Fruit fly (Drosophila melanogaster): Measurements from ENCODE around the gene Pak.

Pak gene

dm6 chr3R:6352436-6352835 is 1.7 kb downstream of the Pak start:
- TF ChIP-seq dl (GFP tag; optimal IDR thresholded peaks at IDR 0.05; ENCODE audit: insufficient read depth in 1 of 2, partially characterized antibody in 2 of 2) (no peak), lola (GFP tag; optimal IDR thresholded peaks at IDR 0.05) (no peak), rgr (GFP tag; optimal IDR thresholded peaks at IDR 0.05) (no peak), HLH106 (tag; optimal IDR thresholded peaks at IDR 0.05) (no peak)

- peak in 1 of 2 experiments; percentile 40 for TF ChIP-seq dl (GFP tag; optimal IDR thresholded peaks at IDR 0.05; ENCODE audit: insufficient read depth in 1 of 2, partially characterized antibody in 2 of 2)
- peak; percentile 14 for TF ChIP-seq h (GFP tag; optimal IDR thresholded peaks at IDR 0.05)
- TF ChIP-seq HLH106 (tag; optimal IDR thresholded peaks at IDR 0.05), result peak; percentile 23
- TF ChIP-seq Hr83 (GFP tag; optimal IDR thresholded peaks at IDR 0.05; ENCODE audit: poor library complexity, severe bottlenecking), result peak; percentile 55
- TF ChIP-seq woc (GFP tag; optimal IDR thresholded peaks at IDR 0.05), result no peak
- no peak for TF ChIP-seq Myc (optimal IDR thresholded peaks at IDR 0.05)
- peak in 1 of 2 experiments; percentile 10 for TF ChIP-seq foxo (GFP tag; optimal IDR thresholded peaks at IDR 0.05)
- TF ChIP-seq dsf (GFP tag; optimal IDR thresholded peaks at IDR 0.05; ENCODE audit: borderline replicate concordance), result no peak
- peak; percentile 9 for TF ChIP-seq br (GFP tag; optimal IDR thresholded peaks at IDR 0.05)
- TF ChIP-seq Rel (GFP tag; optimal IDR thresholded peaks at IDR 0.05), result peak; percentile 28
- peak; percentile 81 for TF ChIP-seq Rel (tag; optimal IDR thresholded peaks at IDR 0.05)
- TF ChIP-seq tai (GFP tag; optimal IDR thresholded peaks at IDR 0.05), result no peak
- TF ChIP-seq dmrt93B (GFP tag; optimal IDR thresholded peaks at IDR 0.05), result no peak
- no peak for TF ChIP-seq Jra (GFP tag; optimal IDR thresholded peaks at IDR 0.05)
- TF ChIP-seq CG9705 (GFP tag; optimal IDR thresholded peaks at IDR 0.05), result no peak
Measured at dm6 chr3R:6352893-6353623, 2.4 kb downstream of the Pak start.

- TF ChIP-seq br (GFP tag; optimal IDR thresholded peaks at IDR 0.05) (peak; percentile 70), Myc (optimal IDR thresholded peaks at IDR 0.05) (no peak), sage (GFP tag; optimal IDR thresholded peaks at IDR 0.05) (peak; percentile 30), psq (GFP tag; optimal IDR thresholded peaks at IDR 0.05) (peak; percentile 91), tai (GFP tag; optimal IDR thresholded peaks at IDR 0.05) (no peak), usp (GFP tag; optimal IDR thresholded peaks at IDR 0.05) (no peak), jim (GFP tag; optimal IDR thresholded peaks at IDR 0.05) (no peak), Dfd (GFP tag; optimal IDR thresholded peaks at IDR 0.05) (no peak), h (GFP tag; optimal IDR thresholded peaks at IDR 0.05) (peak; percentile 83), CG9705 (GFP tag; optimal IDR thresholded peaks at IDR 0.05) (peak; percentile 33), Hr83 (GFP tag; optimal IDR thresholded peaks at IDR 0.05; ENCODE audit: poor library complexity, severe bottlenecking) (peak; percentile 10), sv (GFP tag; optimal IDR thresholded peaks at IDR 0.05) (peak; percentile 9), ey (GFP tag; optimal IDR thresholded peaks at IDR 0.05) (peak; percentile 78), OdsH (GFP tag; optimal IDR thresholded peaks at IDR 0.05) (peak; percentile 81), CG32264 (GFP tag; optimal IDR thresholded peaks at IDR 0.05) (no peak), Jra (GFP tag; optimal IDR thresholded peaks at IDR 0.05) (no peak), Mio (GFP tag; optimal IDR thresholded peaks at IDR 0.05) (no peak), Vsx2 (GFP tag; optimal IDR thresholded peaks at IDR 0.05; ENCODE audit: partially characterized antibody) (no peak), Abd-B (GFP tag; optimal IDR thresholded peaks at IDR 0.05) (no peak), HLH106 (tag; optimal IDR thresholded peaks at IDR 0.05) (peak; percentile 73), brk (GFP tag; optimal IDR thresholded peaks at IDR 0.05) (peak; percentile 69), dmrt93B (GFP tag; optimal IDR thresholded peaks at IDR 0.05) (no peak), pan (optimal IDR thresholded peaks at IDR 0.05) (no peak), rgr (GFP tag; optimal IDR thresholded peaks at IDR 0.05) (peak; percentile 76), Hr78 (GFP tag; optimal IDR thresholded peaks at IDR 0.05) (no peak), Hnf4 (GFP tag; optimal IDR thresholded peaks at IDR 0.05) (peak; percentile 60), Sp1 (GFP tag; optimal IDR thresholded peaks at IDR 0.05) (no peak), woc (GFP tag; optimal IDR thresholded peaks at IDR 0.05) (peak; percentile 75), CrebA (GFP tag; optimal IDR thresholded peaks at IDR 0.05; ENCODE audit: borderline replicate concordance) (no peak), foxo (GFP tag; optimal IDR thresholded peaks at IDR 0.05) (peak in 1 of 2 experiments; percentile 86), dsf (GFP tag; optimal IDR thresholded peaks at IDR 0.05; ENCODE audit: borderline replicate concordance) (peak; percentile 30), lola (GFP tag; optimal IDR thresholded peaks at IDR 0.05) (no peak), fru (GFP tag; optimal IDR thresholded peaks at IDR 0.05) (peak; percentile 87), Rel (GFP tag; optimal IDR thresholded peaks at IDR 0.05) (no peak), Rel (tag; optimal IDR thresholded peaks at IDR 0.05) (no peak), N (GFP tag; optimal IDR thresholded peaks at IDR 0.05) (no peak), dl (GFP tag; optimal IDR thresholded peaks at IDR 0.05; ENCODE audit: insufficient read depth in 1 of 2, partially characterized antibody in 2 of 2) (no peak), Dif (GFP tag; optimal IDR thresholded peaks at IDR 0.05; ENCODE audit: partially characterized antibody) (peak; percentile 32), GATAd (GFP tag; optimal IDR thresholded peaks at IDR 0.05) (no peak)
Measured at dm6 chr3R:6353624-6354352, 3.1 kb downstream of the Pak start.
